Fruit fly (Drosophila melanogaster): ENCODE measurements around the gene AIF.

Gene AIF

DNA sequence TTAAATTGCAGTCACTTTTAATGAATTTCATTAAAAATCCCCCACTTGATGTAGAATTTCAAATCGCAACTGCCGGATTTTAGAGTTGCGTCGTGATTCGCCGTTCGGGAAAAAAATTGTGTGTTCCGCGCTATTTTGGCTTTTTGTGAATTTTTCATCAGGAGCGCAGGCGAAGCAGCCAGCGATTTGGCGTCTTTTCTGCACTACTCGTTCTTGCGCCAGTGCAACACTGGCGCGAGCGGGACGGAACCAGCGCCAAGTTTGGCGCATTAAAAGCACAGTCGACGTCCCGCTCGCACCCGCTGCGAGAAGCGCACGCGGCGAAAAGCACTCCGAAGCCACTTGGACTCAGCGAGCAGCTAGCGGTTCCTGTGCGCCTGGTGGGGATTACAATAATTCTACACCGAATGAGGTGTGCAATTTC, 41.8 kb downstream of the AIF start (continued):
- TF ChIP-seq grn (GFP tag; optimal IDR thresholded peaks at IDR 0.05) (no peak), schlank (tag; optimal IDR thresholded peaks at IDR 0.05) (peak; percentile 59), Sry-δ (GFP tag; optimal IDR thresholded peaks at IDR 0.05) (peak; percentile 57), sob (GFP tag; IDR thresholded peaks at IDR 0.05) (no peak), CG2712 (tag; optimal IDR thresholded peaks at IDR 0.05) (peak; percentile 42), CG34422 (GFP tag; IDR thresholded peaks at IDR 0.05) (no peak), CG6813 (GFP tag; optimal IDR thresholded peaks at IDR 0.05) (peak; percentile 57), CG12155 (GFP tag; optimal IDR thresholded peaks at IDR 0.05) (peak; percentile 89), tna (GFP tag; IDR thresholded peaks at IDR 0.05; ENCODE audit: partially characterized antibody) (no peak), CG2116 (GFP tag; optimal IDR thresholded peaks at IDR 0.05) (peak; percentile 99), Bdp1 (GFP tag; optimal IDR thresholded peaks at IDR 0.05) (peak; percentile 4), Ravus (GFP tag; IDR thresholded peaks at IDR 0.05) (no peak), Ptx1 (GFP tag; IDR thresholded peaks at IDR 0.05) (no peak), CG13624 (GFP tag; optimal IDR thresholded peaks at IDR 0.05) (peak; percentile 75), CG9437 (GFP tag; optimal IDR thresholded peaks at IDR 0.05) (no peak), kni (GFP tag; optimal IDR thresholded peaks at IDR 0.05) (peak; percentile 87), croc (GFP tag; conservative IDR thresholded peaks at IDR 0.05) (no peak), Dp (GFP tag; optimal IDR thresholded peaks at IDR 0.05) (peak; percentile 79), peb (GFP tag; IDR thresholded peaks at IDR 0.05) (no peak), HLH54F (GFP tag; optimal IDR thresholded peaks at IDR 0.05) (no peak), CG15011 (GFP tag; optimal IDR thresholded peaks at IDR 0.05) (no peak), HmgD (GFP tag; optimal IDR thresholded peaks at IDR 0.05) (peak; percentile 67), bcd (GFP tag; optimal IDR thresholded peaks at IDR 0.05) (peak; percentile 40), Hr51 (GFP tag; optimal IDR thresholded peaks at IDR 0.05) (peak in 1 of 2 experiments; percentile 45), Ets65A (GFP tag) (no peak), unpg (GFP tag; optimal IDR thresholded peaks at IDR 0.05) (peak; percentile 25), grau (tag; optimal IDR thresholded peaks at IDR 0.05) (peak; percentile 47), Ets97D (GFP tag; optimal IDR thresholded peaks at IDR 0.05) (peak; percentile 79), CG1529 (GFP tag; optimal IDR thresholded peaks at IDR 0.05) (peak; percentile 28), ems (GFP tag; optimal IDR thresholded peaks at IDR 0.05) (peak; percentile 37), shn (GFP tag; optimal IDR thresholded peaks at IDR 0.05) (peak; percentile 24), CG7357 (GFP tag; IDR thresholded peaks at IDR 0.05) (no peak), hth (optimal IDR thresholded peaks at IDR 0.05) (no peak), sd (tag; optimal IDR thresholded peaks at IDR 0.05) (peak; percentile 92), Bgb (GFP tag; IDR thresholded peaks at IDR 0.05; ENCODE audit: partially characterized antibody) (no peak), oc (tag; optimal IDR thresholded peaks at IDR 0.05) (peak; percentile 76), CG18262 (tag; optimal IDR thresholded peaks at IDR 0.05) (peak; percentile 26), psq (GFP tag; optimal IDR thresholded peaks at IDR 0.05) (no peak), CG16779 (GFP tag; IDR thresholded peaks at IDR 0.05) (no peak), Chrac-16 (GFP tag; optimal IDR thresholded peaks at IDR 0.05) (no peak), Antp (GFP tag; optimal IDR thresholded peaks at IDR 0.05) (peak; percentile 18), Med (GFP tag) (peak; percentile 88), Myb (GFP tag; optimal IDR thresholded peaks at IDR 0.05) (peak; percentile 98), CG17612 (GFP tag; IDR thresholded peaks at IDR 0.05) (no peak), MESR4 (GFP tag; optimal IDR thresholded peaks at IDR 0.05) (peak; percentile 6), CG31441 (GFP tag; IDR thresholded peaks at IDR 0.05) (no peak), Oli (tag; optimal IDR thresholded peaks at IDR 0.05) (peak; percentile 23), CG17912 (GFP tag; optimal IDR thresholded peaks at IDR 0.05) (peak; percentile 84), CG6254 (GFP tag; optimal IDR thresholded peaks at IDR 0.05) (peak; percentile 73), ind (GFP tag; optimal IDR thresholded peaks at IDR 0.05) (no peak), CG6683 (GFP tag; optimal IDR thresholded peaks at IDR 0.05) (peak; percentile 15), Side (GFP tag; optimal IDR thresholded peaks at IDR 0.05) (peak; percentile 58)
